Worm (Caenorhabditis elegans) whole organism, L3 larva: ENCODE data around the gene B0432.11.

Source experiments
- aly-2 ChIP-seq: fragments of 150-350 bp; optimal IDR thresholded peaks from 2 replicates; lab custom pipeline; 2014; ENCODE audit warnings: missing biosample characterization, missing genetic modification characterization
- pha-4 ChIP-seq: fragments of 150-350 bp; optimal IDR thresholded peaks from 2 replicates; lab custom pipeline; 2014; ENCODE audit warnings: missing biosample characterization, missing genetic modification reagents, missing genetic modification characterization
- unc-39 ChIP-seq: sonication (generic microtip); optimal IDR thresholded peaks from 4 replicates; lab custom pipeline; 2017; ENCODE audit warnings: missing biosample characterization, missing genetic modification characterization
- unc-62 ChIP-seq: fragments of 150-350 bp; sonication (generic microtip); optimal IDR thresholded peaks from 4 replicates; lab custom pipeline; 2014; ENCODE audit warnings: missing biosample characterization, missing genetic modification reagents, missing genetic modification characterization

- TF ChIP-seq aly-2 (tag; lab: Kevin White, UChicago) (no peak), unc-62 (GFP tag; lab: Kevin White, UChicago) (no peak), pha-4 (tag; lab: Kevin White, UChicago) (no peak), unc-39 (tag; lab: Kevin White, UChicago) (no peak)
Measured at ce11 chrII:319459-319858, 25.0 kb upstream of the B0432.11 start, which contains the start of gene far-7.
